Worm (Caenorhabditis elegans) whole organism, young adult: Measurements from ENCODE around the gene F32D8.12.

Experiments
- B0019.2 ChIP-seq: fragments of 200-800 bp; sonication (Bioruptor generic); conservative IDR thresholded peaks from 2 replicates; pipeline ENCODE4 v1.3.6; 2022; ENCODE audit warnings: missing genetic modification reagents, missing genetic modification characterization, missing compliant biosample characterization
- D2030.7 ChIP-seq: fragments of 200-800 bp; sonication (Bioruptor generic); IDR thresholded peaks from 2 replicates; pipeline ENCODE4 v1.3.6; 2022; ENCODE audit warnings: missing genetic modification reagents, missing genetic modification characterization, missing compliant biosample characterization
- F22D6.2 ChIP-seq: sonication (generic microtip); optimal IDR thresholded peaks from 2 replicates; lab custom pipeline; 2016; ENCODE audit warnings: mild to moderate bottlenecking, missing genetic modification characterization, missing compliant biosample characterization
- F23B12.7 ChIP-seq: sonication (generic microtip); optimal IDR thresholded peaks from 2 replicates; lab custom pipeline; 2017; ENCODE audit warnings: missing genetic modification characterization, mild to moderate bottlenecking, missing compliant biosample characterization, antibody characterized with exemption, moderate library complexity; ENCODE audit not compliant: insufficient read depth
- F33H1.4 ChIP-seq: fragments of 200-800 bp; sonication (Bioruptor generic); IDR thresholded peaks from 2 replicates; pipeline ENCODE4 v1.3.6; 2022; ENCODE audit warnings: missing genetic modification reagents, missing genetic modification characterization, missing compliant biosample characterization
- F39B2.1 ChIP-seq: fragments of 200-800 bp; sonication (Bioruptor generic); IDR thresholded peaks from 2 replicates; pipeline ENCODE4 v1.3.6; 2022; ENCODE audit warnings: missing genetic modification reagents, missing genetic modification characterization, missing compliant biosample characterization
- F49E8.2 ChIP-seq: sonication (generic microtip); optimal IDR thresholded peaks from 3 replicates; lab custom pipeline; 2017; ENCODE audit warnings: missing genetic modification characterization, mild to moderate bottlenecking, missing compliant biosample characterization, antibody characterized with exemption, moderate library complexity; ENCODE audit not compliant: insufficient read depth
- F52B5.7 ChIP-seq: sonication (generic microtip); optimal IDR thresholded peaks from 2 replicates; lab custom pipeline; 2016; ENCODE audit warnings: mild to moderate bottlenecking, missing genetic modification characterization, missing compliant biosample characterization
- F57A8.1 ChIP-seq: fragments of 200-800 bp; sonication (Bioruptor generic); optimal IDR thresholded peaks from 2 replicates; lab custom pipeline; 2018; ENCODE audit warnings: mild to moderate bottlenecking, missing genetic modification characterization, moderate library complexity, missing compliant biosample characterization
- Y67H2A.10 ChIP-seq: fragments of 200-800 bp; sonication (Bioruptor generic); conservative IDR thresholded peaks from 2 replicates; pipeline ENCODE4 v1.3.6; 2022; ENCODE audit warnings: missing genetic modification reagents, missing genetic modification characterization, missing compliant biosample characterization
- Y79H2A.3 ChIP-seq: fragments of 200-800 bp; sonication (Bioruptor generic); conservative IDR thresholded peaks from 2 replicates; pipeline ENCODE4 v1.3.6; 2022; ENCODE audit warnings: missing genetic modification reagents, missing genetic modification characterization, missing compliant biosample characterization
- ZK185.1 ChIP-seq: sonication (generic microtip); optimal IDR thresholded peaks from 2 replicates; lab custom pipeline; 2016; ENCODE audit warnings: mild to moderate bottlenecking, missing genetic modification characterization, missing compliant biosample characterization; ENCODE audit not compliant: poor library complexity, severe bottlenecking
- akir-1 ChIP-seq: fragments of 200-800 bp; sonication (Bioruptor generic); optimal IDR thresholded peaks from 2 replicates; lab custom pipeline; 2018; ENCODE audit warnings: mild to moderate bottlenecking, missing genetic modification characterization, moderate library complexity, missing compliant biosample characterization
- ama-1 ChIP-seq, 3 experiments: fragments of 150-350 bp in 1 of 3; sonication (generic microtip) in 2 of 3; optimal IDR thresholded peaks; 2 replicates each; lab custom pipeline; 2014 to 2018; ENCODE audit warnings: missing biosample characterization in 2 of 3, missing genetic modification characterization in 2 of 3, missing genetic modification reagents in 2 of 3
- bed-1 ChIP-seq: fragments of 200-800 bp; sonication (Bioruptor generic); IDR thresholded peaks from 2 replicates; pipeline ENCODE4 v1.3.6; 2022; ENCODE audit warnings: missing genetic modification reagents, missing genetic modification characterization, missing compliant biosample characterization
- bed-2 ChIP-seq: fragments of 200-800 bp; sonication (Bioruptor generic); IDR thresholded peaks from 2 replicates; pipeline ENCODE4 v1.3.6; 2022; ENCODE audit warnings: missing genetic modification reagents, missing genetic modification characterization, missing compliant biosample characterization
- ceh-27 ChIP-seq: fragments of 200-800 bp; sonication (Bioruptor generic); optimal IDR thresholded peaks from 2 replicates; lab custom pipeline; 2018; ENCODE audit warnings: mild to moderate bottlenecking, missing genetic modification characterization, moderate library complexity, missing compliant biosample characterization
- ceh-40 ChIP-seq: fragments of 200-800 bp; sonication (Bioruptor generic); IDR thresholded peaks from 2 replicates; pipeline ENCODE4 v1.3.6; 2022; ENCODE audit warnings: missing genetic modification characterization, missing compliant biosample characterization
- ceh-79 ChIP-seq: sonication (generic microtip); optimal IDR thresholded peaks from 2 replicates; lab custom pipeline; 2017; ENCODE audit warnings: mild to moderate bottlenecking, missing genetic modification characterization, missing compliant biosample characterization
- ceh-91 ChIP-seq: fragments of 200-800 bp; sonication (Bioruptor generic); IDR thresholded peaks from 2 replicates; pipeline ENCODE4 v1.3.6; 2022; ENCODE audit warnings: missing genetic modification reagents, missing genetic modification characterization, missing compliant biosample characterization
- die-1 ChIP-seq: sonication (generic microtip); optimal IDR thresholded peaks from 2 replicates; lab custom pipeline; 2016; ENCODE audit warnings: missing genotype, mild to moderate bottlenecking, missing genetic modification characterization, missing compliant biosample characterization
- efl-1 ChIP-seq: fragments of 150-350 bp; optimal IDR thresholded peaks from 2 replicates; lab custom pipeline; 2014; ENCODE audit warnings: missing biosample characterization, missing genetic modification reagents, missing genetic modification characterization
- egrh-3 ChIP-seq: fragments of 200-800 bp; sonication (Bioruptor generic); IDR thresholded peaks from 2 replicates; pipeline ENCODE4 v1.3.6; 2022; ENCODE audit warnings: missing genetic modification reagents, missing genetic modification characterization, missing compliant biosample characterization
- ekl-4 ChIP-seq: fragments of 200-800 bp; sonication (Bioruptor generic); IDR thresholded peaks from 2 replicates; pipeline ENCODE4 v1.3.6; 2022; ENCODE audit warnings: missing genetic modification reagents, missing genetic modification characterization, missing compliant biosample characterization
- him-1 ChIP-seq: sonication (generic microtip); optimal IDR thresholded peaks from 2 replicates; lab custom pipeline; 2016; ENCODE audit warnings: missing genotype, missing genetic modification reagents, missing genetic modification characterization, missing compliant biosample characterization
- hlh-12 ChIP-seq: sonication (generic microtip); optimal IDR thresholded peaks from 2 replicates; lab custom pipeline; 2016; ENCODE audit warnings: missing genetic modification characterization, missing compliant biosample characterization
- hsf-1 ChIP-seq: fragments of 200-800 bp; sonication (Bioruptor generic); IDR thresholded peaks from 2 replicates; pipeline ENCODE4 v1.3.6; 2022; ENCODE audit warnings: missing genetic modification reagents, missing genetic modification characterization, missing compliant biosample characterization
- lag-1 ChIP-seq: fragments of 200-800 bp; sonication (Bioruptor generic); IDR thresholded peaks from 2 replicates; pipeline ENCODE4 v1.3.6; 2022; ENCODE audit warnings: missing genetic modification reagents, missing genetic modification characterization, missing compliant biosample characterization
- let-607 ChIP-seq, 2 experiments: fragments of 200-800 bp in 1 of 2; sonication (Bioruptor generic) in 1 of 2; sonication (generic microtip) in 1 of 2; optimal IDR thresholded peaks; 2 replicates each; lab custom pipeline; 2016 to 2018; ENCODE audit warnings: mild to moderate bottlenecking in 2 of 2, missing compliant biosample characterization in 2 of 2, missing genetic modification characterization in 2 of 2, moderate library complexity in 2 of 2, missing genotype in 1 of 2
- madf-3 ChIP-seq: fragments of 200-800 bp; sonication (Bioruptor generic); IDR thresholded peaks from 2 replicates; pipeline ENCODE4 v1.3.6; 2022; ENCODE audit warnings: missing genetic modification reagents, missing genetic modification characterization, missing compliant biosample characterization
- mcd-1 ChIP-seq: fragments of 200-800 bp; sonication (Bioruptor generic); IDR thresholded peaks from 2 replicates; pipeline ENCODE4 v1.3.6; 2022; ENCODE audit warnings: missing genetic modification reagents, missing genetic modification characterization, missing compliant biosample characterization
- mxl-1 ChIP-seq: sonication (generic microtip); optimal IDR thresholded peaks from 2 replicates; lab custom pipeline; 2016; ENCODE audit warnings: missing genetic modification characterization, missing compliant biosample characterization
- nfya-1 ChIP-seq: sonication (generic microtip); optimal IDR thresholded peaks from 2 replicates; lab custom pipeline; 2017; ENCODE audit warnings: antibody characterized with exemption, missing compliant biosample characterization, missing genetic modification characterization, borderline replicate concordance; ENCODE audit not compliant: insufficient read depth
- nfya-2 ChIP-seq: fragments of 200-800 bp; sonication (Bioruptor generic); IDR thresholded peaks from 2 replicates; pipeline ENCODE4 v1.3.6; 2022; ENCODE audit warnings: missing genetic modification reagents, missing genetic modification characterization, missing compliant biosample characterization
- nfyb-1 ChIP-seq: fragments of 200-800 bp; sonication (Bioruptor generic); IDR thresholded peaks from 2 replicates; pipeline ENCODE4 v1.3.6; 2022; ENCODE audit warnings: missing genetic modification reagents, missing genetic modification characterization, missing compliant biosample characterization
- nhr-80 ChIP-seq: sonication (generic microtip); optimal IDR thresholded peaks from 2 replicates; lab custom pipeline; 2016; ENCODE audit warnings: missing genetic modification characterization, missing compliant biosample characterization
- sea-2 ChIP-seq: fragments of 200-800 bp; sonication (Bioruptor generic); IDR thresholded peaks from 2 replicates; pipeline ENCODE4 v1.3.6; 2022; ENCODE audit warnings: missing genetic modification characterization, missing compliant biosample characterization
- snpc-1.1 ChIP-seq: sonication (generic microtip); optimal IDR thresholded peaks from 2 replicates; lab custom pipeline; 2017; ENCODE audit warnings: missing genetic modification characterization, mild to moderate bottlenecking, missing compliant biosample characterization, antibody characterized with exemption, moderate library complexity, missing genotype, missing genetic modification reagents; ENCODE audit not compliant: insufficient read depth
- snpc-1.3 ChIP-seq: sonication (generic microtip); optimal IDR thresholded peaks from 2 replicates; lab custom pipeline; 2017; ENCODE audit warnings: missing genetic modification characterization, mild to moderate bottlenecking, missing compliant biosample characterization, antibody characterized with exemption, moderate library complexity, missing genotype, missing genetic modification reagents; ENCODE audit not compliant: insufficient read depth
- sptf-2 ChIP-seq: fragments of 200-800 bp; sonication (Bioruptor generic); optimal IDR thresholded peaks from 2 replicates; lab custom pipeline; 2018; ENCODE audit warnings: mild to moderate bottlenecking, missing genetic modification characterization, missing compliant biosample characterization
- tbp1 ChIP-seq: fragments of 200-800 bp; sonication (Bioruptor generic); optimal IDR thresholded peaks from 2 replicates; lab custom pipeline; 2018; ENCODE audit warnings: mild to moderate bottlenecking, missing genetic modification characterization, missing compliant biosample characterization
- tlf-1 ChIP-seq: fragments of 200-800 bp; sonication (Bioruptor generic); optimal IDR thresholded peaks from 2 replicates; lab custom pipeline; 2018; ENCODE audit warnings: mild to moderate bottlenecking, missing genetic modification characterization, missing compliant biosample characterization
- xnd-1 ChIP-seq: sonication (generic microtip); optimal IDR thresholded peaks from 2 replicates; lab custom pipeline; 2016; ENCODE audit warnings: missing genotype, missing genetic modification reagents, missing genetic modification characterization, missing compliant biosample characterization
- zfh-2 ChIP-seq: fragments of 200-800 bp; sonication (Bioruptor generic); conservative IDR thresholded peaks from 2 replicates; pipeline ENCODE4 v1.3.6; 2022; ENCODE audit warnings: missing genetic modification reagents, missing genetic modification characterization, missing compliant biosample characterization
- zim-3 ChIP-seq: sonication (generic microtip); optimal IDR thresholded peaks from 2 replicates; lab custom pipeline; 2017; ENCODE audit warnings: mild to moderate bottlenecking, missing genetic modification characterization, moderate library complexity, missing compliant biosample characterization
- ztf-22 ChIP-seq: fragments of 200-800 bp; sonication (Bioruptor generic); optimal IDR thresholded peaks from 2 replicates; lab custom pipeline; 2018; ENCODE audit warnings: mild to moderate bottlenecking, missing genetic modification characterization, moderate library complexity, missing compliant biosample characterization
- ztf-28 ChIP-seq: fragments of 200-800 bp; sonication (Bioruptor generic); IDR thresholded peaks from 2 replicates; pipeline ENCODE4 v1.3.6; 2022; ENCODE audit warnings: missing genetic modification reagents, missing genetic modification characterization, missing compliant biosample characterization

The F32D8.12 gene

ce11 chrV:10897172-10897571 is 6.3 kb upstream of the F32D8.12 start (continued):
- TF ChIP-seq F52B5.7 (tag; lab: Kevin White, UChicago) (peak; percentile 87), F23B12.7 (tag; lab: Kevin White, UChicago) (peak; percentile 89), F33H1.4 (GFP tag; lab: Robert Waterston, UW) (peak; percentile 88), ama-1 (optimal IDR thresholded peaks at IDR 0.05; lab: Kevin White, UChicago) (peak; percentile 55), ama-1 (GFP tag; optimal IDR thresholded peaks at IDR 0.05; lab: Kevin White, UChicago) (peak in 1 of 2 experiments; percentile 69), akir-1 (GFP tag; lab: Kevin White, UChicago) (peak; percentile 71), nfya-2 (GFP tag; lab: Robert Waterston, UW) (peak; percentile 97), madf-3 (GFP tag; lab: Robert Waterston, UW) (peak; percentile 98), D2030.7 (peak; percentile 95), ceh-79 (tag; lab: Kevin White, UChicago) (peak; percentile 91), ceh-91 (peak; percentile 95), tbp1 (GFP tag; lab: Kevin White, UChicago) (peak; percentile 79), egrh-3 (peak; percentile 73), let-607 (tag; optimal IDR thresholded peaks at IDR 0.05; lab: Kevin White, UChicago) (peak; percentile 100), bed-2 (peak; percentile 81; the same call in 1 of the 2 replicates), snpc-1.3 (tag; lab: Kevin White, UChicago) (peak; percentile 80), die-1 (tag; lab: Kevin White, UChicago) (peak; percentile 40), tlf-1 (GFP tag; lab: Kevin White, UChicago) (peak; percentile 99), zim-3 (tag; lab: Kevin White, UChicago) (peak; percentile 94), nfya-1 (tag; lab: Kevin White, UChicago) (no peak), sea-2 (0 out of 2 replicates have a peak, but pooled peaks have one; percentile 42), ztf-28 (GFP tag; lab: Robert Waterston, UW) (peak; percentile 93), efl-1 (GFP tag; lab: Kevin White, UChicago) (peak; percentile 98), him-1 (tag; lab: Kevin White, UChicago) (peak; percentile 95), ceh-40 (GFP tag; lab: Robert Waterston, UW) (peak; percentile 87), F39B2.1 (GFP tag; lab: Robert Waterston, UW) (peak; percentile 94), F49E8.2 (tag; lab: Kevin White, UChicago) (peak; percentile 95), F57A8.1 (GFP tag; lab: Kevin White, UChicago) (no peak), mcd-1 (peak; percentile 98), ceh-27 (GFP tag; lab: Kevin White, UChicago) (peak; percentile 98), Y79H2A.3 (GFP tag; lab: Robert Waterston, UW) (peak; percentile 88; the same call in 1 of the 2 replicates), zfh-2 (GFP tag; lab: Robert Waterston, UW) (peak; percentile 94), bed-1 (peak; percentile 95), lag-1 (GFP tag; lab: Robert Waterston, UW) (no peak), F22D6.2 (tag; lab: Kevin White, UChicago) (peak; percentile 91), hlh-12 (tag; lab: Kevin White, UChicago) (no peak), snpc-1.1 (tag; lab: Kevin White, UChicago) (peak; percentile 81), hsf-1 (peak; percentile 90), B0019.2 (GFP tag; lab: Robert Waterston, UW) (peak; percentile 87), Y67H2A.10 (peak; percentile 91), ekl-4 (GFP tag; lab: Robert Waterston, UW) (peak; percentile 97), sptf-2 (peak; percentile 65), ZK185.1 (peak; percentile 97), xnd-1 (peak; percentile 78), ztf-22 (GFP tag; lab: Kevin White, UChicago) (peak; percentile 98), nhr-80 (peak; percentile 99), nfyb-1 (GFP tag; lab: Robert Waterston, UW) (peak; percentile 98), mxl-1 (no peak)
